Worm (Caenorhabditis elegans): ENCODE measurements around the gene M28.4.

ce11 chrII:10643403-10643802 lies at the start of gene M28.4:
- TF ChIP-seq Y67H2A.10 (GFP tag; conservative IDR thresholded peaks at IDR 0.05) = no peak
- TF ChIP-seq let-607 (tag; optimal IDR thresholded peaks at IDR 0.05) = no peak
- TF ChIP-seq unc-62 (GFP tag; optimal IDR thresholded peaks at IDR 0.05) = no peak
- TF ChIP-seq mxl-1 (tag; optimal IDR thresholded peaks at IDR 0.05) = no peak
- TF ChIP-seq snpc-4 (GFP tag; optimal IDR thresholded peaks at IDR 0.05) = no peak
- no peak for TF ChIP-seq snpc-4 (tag; optimal IDR thresholded peaks at IDR 0.05)
- no peak for TF ChIP-seq K11D2.4 (GFP tag; IDR thresholded peaks at IDR 0.05)
- no peak for TF ChIP-seq pha-4 (tag; optimal IDR thresholded peaks at IDR 0.05)
- TF ChIP-seq madf-10 (tag; optimal IDR thresholded peaks at IDR 0.05) = no peak
- TF ChIP-seq ztf-28 (GFP tag; IDR thresholded peaks at IDR 0.05) = no peak
- TF ChIP-seq dpff-1 (tag; optimal IDR thresholded peaks at IDR 0.05) = no peak
- no peak for TF ChIP-seq zfh-2 (GFP tag; conservative IDR thresholded peaks at IDR 0.05)
